Worm (Caenorhabditis elegans) whole organism, L1 larva: ENCODE measurements around the gene B0244.6.

ENCODE experiments used
- ama-1 ChIP-seq: fragments of 150-350 bp; optimal IDR thresholded peaks from 2 replicates; lab custom pipeline; 2014
- blmp-1 ChIP-seq: fragments of 150-350 bp; optimal IDR thresholded peaks from 2 replicates; lab custom pipeline; 2014; ENCODE audit warnings: missing biosample characterization, missing genetic modification characterization
- ceh-63 ChIP-seq: fragments of 200-800 bp; sonication (Bioruptor generic); optimal IDR thresholded peaks from 2 replicates; lab custom pipeline; 2018; ENCODE audit warnings: mild to moderate bottlenecking, missing genetic modification characterization, missing compliant biosample characterization
- ceh-90 ChIP-seq: sonication (generic microtip); optimal IDR thresholded peaks from 2 replicates; lab custom pipeline; 2016; ENCODE audit warnings: missing genetic modification characterization, missing compliant biosample characterization
- efl-1 ChIP-seq, 4 experiments: fragments of 150-350 bp; optimal IDR thresholded peaks in 3 of 4; peaks in 1 of 4; 1 replicate in 1 of 4; 2 replicates in 3 of 4; lab custom pipeline; 2014; ENCODE audit warnings: missing biosample characterization in 2 of 4, missing genetic modification characterization in 2 of 4, missing genetic modification reagents in 2 of 4
- efl-3 ChIP-seq: fragments of 200-800 bp; sonication (Bioruptor generic); optimal IDR thresholded peaks from 2 replicates; lab custom pipeline; 2018; ENCODE audit warnings: mild to moderate bottlenecking, missing genetic modification characterization, missing compliant biosample characterization
- egl-13 ChIP-seq: sonication (generic microtip); optimal IDR thresholded peaks from 2 replicates; lab custom pipeline; 2016; ENCODE audit warnings: missing genotype, missing genetic modification reagents, missing genetic modification characterization, missing compliant biosample characterization
- elt-2 ChIP-seq: sonication (generic microtip); optimal IDR thresholded peaks from 2 replicates; lab custom pipeline; 2016; ENCODE audit warnings: missing genetic modification characterization, mild to moderate bottlenecking, inconsistent platforms, missing compliant biosample characterization, missing genetic modification reagents
- fkh-10 ChIP-seq: sonication (generic microtip); optimal IDR thresholded peaks from 2 replicates; lab custom pipeline; 2017; ENCODE audit warnings: missing biosample characterization, missing genetic modification reagents, missing genetic modification characterization
- fkh-8 ChIP-seq: sonication (generic microtip); optimal IDR thresholded peaks from 2 replicates; lab custom pipeline; 2016; ENCODE audit warnings: mild to moderate bottlenecking, missing genetic modification characterization, missing compliant biosample characterization
- grh-1 ChIP-seq: fragments of 200-800 bp; sonication (Bioruptor generic); IDR thresholded peaks from 2 replicates; pipeline ENCODE4 v1.3.6; 2022; ENCODE audit warnings: missing genetic modification reagents, missing genetic modification characterization, missing compliant biosample characterization
- hlh-4 ChIP-seq: sonication (generic microtip); optimal IDR thresholded peaks from 2 replicates; lab custom pipeline; 2016; ENCODE audit warnings: mild to moderate bottlenecking, missing genetic modification characterization, missing compliant biosample characterization
- hpl-2 ChIP-seq: fragments of 150-350 bp; optimal IDR thresholded peaks from 2 replicates; lab custom pipeline; 2014; ENCODE audit warnings: missing biosample characterization, missing genetic modification reagents, missing genetic modification characterization
- jun-1 ChIP-seq: fragments of 150-350 bp; optimal IDR thresholded peaks from 2 replicates; lab custom pipeline; 2014; ENCODE audit warnings: missing biosample characterization, missing genetic modification reagents, missing genetic modification characterization
- lin-13 ChIP-seq: fragments of 150-350 bp; optimal IDR thresholded peaks from 2 replicates; lab custom pipeline; 2014; ENCODE audit warnings: missing biosample characterization, missing genetic modification reagents, missing genetic modification characterization
- lin-14 ChIP-seq: fragments of 200-800 bp; sonication (Bioruptor generic); optimal IDR thresholded peaks from 2 replicates; lab custom pipeline; 2018; ENCODE audit warnings: mild to moderate bottlenecking, missing genetic modification characterization, moderate library complexity, missing compliant biosample characterization
- lin-15B ChIP-seq: fragments of 150-350 bp; sonication (generic microtip); optimal IDR thresholded peaks from 3 replicates; lab custom pipeline; 2014; ENCODE audit warnings: missing biosample characterization, missing genetic modification characterization
- lir-3 ChIP-seq: sonication (generic microtip); optimal IDR thresholded peaks from 2 replicates; lab custom pipeline; 2016; ENCODE audit warnings: mild to moderate bottlenecking, missing genetic modification characterization, moderate library complexity, missing compliant biosample characterization; ENCODE audit not compliant: poor library complexity
- lsy-2 ChIP-seq, 2 experiments: fragments of 150-350 bp; optimal IDR thresholded peaks; 2 replicates each; lab custom pipeline; 2014; ENCODE audit warnings: missing biosample characterization in 2 of 2, missing genetic modification characterization in 2 of 2
- mab-9 ChIP-seq: fragments of 200-800 bp; sonication (Bioruptor generic); IDR thresholded peaks from 2 replicates; pipeline ENCODE4 v1.3.6; 2022; ENCODE audit warnings: missing genetic modification reagents, missing genetic modification characterization, missing compliant biosample characterization
- mdl-1 ChIP-seq, 2 experiments: fragments of 150-350 bp; optimal IDR thresholded peaks; 2 replicates each; lab custom pipeline; 2014 to 2017; ENCODE audit warnings: missing biosample characterization in 2 of 2, missing genetic modification characterization in 2 of 2, inconsistent platforms in 1 of 2
- mep-1 ChIP-seq: fragments of 150-350 bp; optimal IDR thresholded peaks from 2 replicates; lab custom pipeline; 2014; ENCODE audit warnings: missing biosample characterization, missing genetic modification characterization
- nhr-12 ChIP-seq: sonication (generic microtip); optimal IDR thresholded peaks from 2 replicates; lab custom pipeline; 2017; ENCODE audit warnings: missing biosample characterization, missing genetic modification characterization
- nhr-19 ChIP-seq: fragments of 200-800 bp; sonication (Bioruptor generic); conservative IDR thresholded peaks from 2 replicates; pipeline ENCODE4 v1.3.6; 2022; ENCODE audit warnings: missing genetic modification characterization, missing compliant biosample characterization
- nhr-85 ChIP-seq: sonication (generic microtip); peaks from one replicate; lab custom pipeline; 2016; ENCODE audit warnings: missing genetic modification characterization, inconsistent platforms, missing compliant biosample characterization
- pag-3 ChIP-seq: sonication (generic microtip); optimal IDR thresholded peaks from 2 replicates; lab custom pipeline; 2017; ENCODE audit warnings: missing genetic modification characterization, mild to moderate bottlenecking, missing compliant biosample characterization, antibody characterized with exemption, borderline replicate concordance; ENCODE audit not compliant: insufficient read depth
- pax-3 ChIP-seq: fragments of 200-800 bp; sonication (Bioruptor generic); optimal IDR thresholded peaks from 2 replicates; lab custom pipeline; 2018; ENCODE audit warnings: mild to moderate bottlenecking, missing genetic modification characterization, moderate library complexity, missing compliant biosample characterization
- sptf-1 ChIP-seq: fragments of 150-350 bp; optimal IDR thresholded peaks from 2 replicates; lab custom pipeline; 2014; ENCODE audit warnings: missing biosample characterization, missing genetic modification characterization
- tbx-2 ChIP-seq: sonication (generic microtip); optimal IDR thresholded peaks from 2 replicates; lab custom pipeline; 2016; ENCODE audit warnings: missing genetic modification characterization, missing compliant biosample characterization
- tlp-1 ChIP-seq: fragments of 150-350 bp; optimal IDR thresholded peaks from 2 replicates; lab custom pipeline; 2014; ENCODE audit warnings: missing biosample characterization, missing genetic modification characterization
- unc-30 ChIP-seq: sonication (generic microtip); optimal IDR thresholded peaks from 2 replicates; lab custom pipeline; 2017; ENCODE audit warnings: missing biosample characterization, missing genetic modification characterization
- unc-98 ChIP-seq: fragments of 200-800 bp; sonication (Bioruptor generic); IDR thresholded peaks from 2 replicates; pipeline ENCODE4 v1.3.6; 2022; ENCODE audit warnings: missing genetic modification characterization, missing compliant biosample characterization
- xbp-1 ChIP-seq: sonication (generic microtip); optimal IDR thresholded peaks from 2 replicates; lab custom pipeline; 2016; ENCODE audit warnings: missing genetic modification characterization, missing compliant biosample characterization
- ztf-4 ChIP-seq: fragments of 150-350 bp; optimal IDR thresholded peaks from 2 replicates; lab custom pipeline; 2014; ENCODE audit warnings: missing biosample characterization, missing genetic modification characterization

Gene B0244.6

ce11 chrIII:5730980-5731636 is 6.7 kb upstream of the B0244.6 start, which contains the start of the genes B0244.9 and B0244.7:
Gene B0244.9 (minus strand): TSS chrIII:5731030.
Gene B0244.7 (plus strand): TSS chrIII:5731501.
- TF ChIP-seq nhr-85 (tag; lab: Kevin White, UChicago) (no peak), elt-2 (tag; lab: Kevin White, UChicago) (peak; percentile 43), ama-1 (lab: Kevin White, UChicago) (no peak), ztf-4 (tag; lab: Kevin White, UChicago) (no peak), pax-3 (tag; lab: Kevin White, UChicago) (no peak), ceh-63 (GFP tag; lab: Kevin White, UChicago) (no peak), tlp-1 (tag; lab: Kevin White, UChicago) (no peak), blmp-1 (tag; lab: Kevin White, UChicago) (no peak), mab-9 (GFP tag; lab: Robert Waterston, UW) (no peak), hlh-4 (tag; lab: Kevin White, UChicago) (no peak), xbp-1 (no peak), lin-15B (tag; lab: Kevin White, UChicago) (no peak), tbx-2 (no peak), efl-1 (optimal IDR thresholded peaks at IDR 0.05; lab: Kevin White, UChicago) (no peak), efl-1 (GFP tag; optimal IDR thresholded peaks at IDR 0.05 in 1 of 2; lab: Kevin White, UChicago) (peak in 1 of 2 experiments; percentile 20), unc-30 (tag; lab: Kevin White, UChicago) (no peak), efl-3 (GFP tag; lab: Kevin White, UChicago) (no peak)

DNA sequence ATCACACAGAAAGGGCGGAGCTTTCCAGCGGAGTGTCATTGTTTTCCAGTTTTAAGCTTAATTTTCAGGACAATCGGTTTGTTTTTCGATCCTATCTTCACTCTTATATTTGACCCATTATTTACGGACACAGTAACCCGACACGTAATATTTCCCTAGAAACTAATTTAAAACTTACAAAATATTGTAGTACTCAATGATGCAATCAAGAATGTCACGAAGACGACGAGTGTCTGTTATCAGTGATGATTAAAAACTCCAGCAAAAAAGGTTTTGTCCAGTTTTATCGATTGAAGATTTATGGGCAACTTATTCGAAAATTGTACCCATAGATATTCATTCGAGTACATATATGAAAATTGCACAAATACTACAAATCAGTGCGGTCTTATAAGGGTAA is 4.9 kb upstream of the B0244.6 start, which contains the start of gene B0244.17:
Gene B0244.17 (plus strand): TSS at position 301 of the 400 bp plus-strand sequence.
- TF ChIP-seq lin-14 (GFP tag; lab: Kevin White, UChicago), result no peak
- no peak for TF ChIP-seq ceh-90 (tag; lab: Kevin White, UChicago)
- no peak for TF ChIP-seq lir-3 (tag; lab: Kevin White, UChicago)
- no peak for TF ChIP-seq jun-1
- no peak for TF ChIP-seq sptf-1 (tag; lab: Kevin White, UChicago)

- TF ChIP-seq egl-13 (tag; lab: Kevin White, UChicago) (no peak), lin-13 (no peak), nhr-19 (no peak), fkh-8 (no peak), pax-3 (tag; lab: Kevin White, UChicago) (no peak), fkh-10 (GFP tag; lab: Kevin White, UChicago) (no peak), lsy-2 (tag; optimal IDR thresholded peaks at IDR 0.05; lab: Kevin White, UChicago) (no peak), nhr-85 (tag; lab: Kevin White, UChicago) (no peak), elt-2 (tag; lab: Kevin White, UChicago) (no peak), unc-98 (GFP tag; lab: Robert Waterston, UW) (no peak), hpl-2 (GFP tag; lab: Kevin White, UChicago) (no peak), mdl-1 (tag; optimal IDR thresholded peaks at IDR 0.05; lab: Kevin White, UChicago) (no peak), grh-1 (GFP tag; lab: Robert Waterston, UW) (no peak), pag-3 (no peak)
Observed at ce11 chrIII:5734328-5734727, 3.5 kb upstream of the B0244.6 start.

ce11 chrIII:5734905-5735304 is 2.9 kb upstream of the B0244.6 start, which contains the start of gene B0244.10:
Gene B0244.10 (plus strand): TSS chrIII:5735158.
- TF ChIP-seq elt-2 (tag; lab: Kevin White, UChicago), result peak; percentile 74
- no peak for TF ChIP-seq lin-14 (GFP tag; lab: Kevin White, UChicago)
- TF ChIP-seq tlp-1 (tag; lab: Kevin White, UChicago), result peak; percentile 28
- no peak for TF ChIP-seq nhr-12 (tag; lab: Kevin White, UChicago)
- TF ChIP-seq lin-13, result no peak
- TF ChIP-seq mep-1, result no peak
- TF ChIP-seq, all 84 proteins: peak for 2
